Fruit fly (Drosophila melanogaster) whole organism, prepupa: ENCODE data around the gene CG31055.

Source experiments
- CG15336 ChIP-seq: fragments of 200-800 bp; sonication (Bioruptor generic); IDR thresholded peaks from 2 replicates; pipeline ENCODE4 v1.3.6; 2022; ENCODE audit warnings: missing biosample characterization, missing genetic modification characterization
- CG3919 ChIP-seq: fragments of 200-800 bp; sonication (Bioruptor generic); optimal IDR thresholded peaks from 3 replicates; lab custom pipeline; 2016; ENCODE audit warnings: missing biosample characterization, missing genetic modification characterization
- CG6808 ChIP-seq: fragments of 200-800 bp; sonication (Bioruptor generic); optimal IDR thresholded peaks from 3 replicates; lab custom pipeline; 2017; ENCODE audit warnings: missing biosample characterization, missing genetic modification characterization, mild to moderate bottlenecking, moderate library complexity, missing genetic modification reagents
- CG6854 ChIP-seq: fragments of 200-800 bp; sonication (Bioruptor generic); optimal IDR thresholded peaks from 2 replicates; lab custom pipeline; 2017; ENCODE audit warnings: missing biosample characterization, mild to moderate bottlenecking, missing genetic modification characterization
- cyc ChIP-seq: fragments of 200-800 bp; sonication (Bioruptor generic); optimal IDR thresholded peaks from 3 replicates; lab custom pipeline; 2016; ENCODE audit warnings: missing biosample characterization, missing genetic modification characterization
- dac ChIP-seq: fragments of 200-800 bp; sonication (Bioruptor generic); optimal IDR thresholded peaks from 2 replicates; lab custom pipeline; 2017; ENCODE audit warnings: missing biosample characterization, mild to moderate bottlenecking, missing genetic modification characterization
- eg ChIP-seq: fragments of 200-800 bp; sonication (Bioruptor generic); IDR thresholded peaks from 3 replicates; pipeline ENCODE4 v1.3.6; 2022; ENCODE audit warnings: missing biosample characterization, missing genetic modification characterization
- fkh ChIP-seq: fragments of 200-800 bp; sonication (Bioruptor generic); optimal IDR thresholded peaks from 3 replicates; lab custom pipeline; 2017; ENCODE audit warnings: missing biosample characterization, mild to moderate bottlenecking, missing genetic modification characterization, moderate library complexity

dm6 chr3R:27647817-27648216 lies 40.1 kb downstream of the CG31055 start:
- TF ChIP-seq fkh (GFP tag; lab: Kevin White, UChicago), result no peak
- no peak for TF ChIP-seq cyc (GFP tag; lab: Kevin White, UChicago)
- TF ChIP-seq eg (GFP tag; lab: Robert Waterston, UW), result no peak
- no peak for TF ChIP-seq CG6808 (GFP tag; lab: Kevin White, UChicago)
- no peak for TF ChIP-seq dac (GFP tag; lab: Kevin White, UChicago)
- no peak for TF ChIP-seq CG3919 (GFP tag; lab: Kevin White, UChicago)
- TF ChIP-seq CG6854 (GFP tag; lab: Kevin White, UChicago), result no peak
- no peak for TF ChIP-seq CG15336 (GFP tag; lab: Robert Waterston, UW)
